Fruit fly (Drosophila melanogaster): ENCODE results near the gene CG5849.

DNA sequence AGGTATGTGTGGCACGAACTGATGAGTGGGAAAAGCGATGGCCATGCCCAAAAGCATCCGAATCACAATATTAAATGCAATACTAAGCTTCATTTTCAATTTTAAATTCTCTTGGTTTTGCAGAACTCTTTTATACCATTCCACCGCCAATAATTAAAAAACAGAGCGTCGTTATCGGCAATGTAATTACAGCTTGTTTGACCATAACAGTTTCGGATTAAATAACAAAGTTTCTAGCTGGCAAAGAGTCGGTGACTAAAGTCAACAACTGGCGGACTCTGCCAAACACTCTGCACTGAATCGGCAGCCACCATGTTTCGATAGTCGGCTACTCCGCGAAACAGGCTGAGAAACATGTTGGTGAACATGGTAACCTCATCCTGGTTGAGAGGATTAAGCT, 2.6 kb upstream of the CG5849 start, which contains the start of gene CG42870:
- TF ChIP-seq CG8478 (optimal IDR thresholded peaks at IDR 0.05) (no peak), CTCF (optimal IDR thresholded peaks at IDR 0.05) (no peak)
